Worm (Caenorhabditis elegans) whole organism, L1 larva: ENCODE results near the gene K09H11.4.
A peak's percentile ranks its signal among the peaks of the same experiment; 100 is the strongest.

Experiments
- C16A3.4 ChIP-seq: fragments of 150-350 bp; optimal IDR thresholded peaks from 2 replicates; lab custom pipeline; 2014; ENCODE audit warnings: missing biosample characterization, missing genetic modification characterization
- C34B4.2 ChIP-seq: sonication (generic microtip); optimal IDR thresholded peaks from 2 replicates; lab custom pipeline; 2017; ENCODE audit warnings: mild to moderate bottlenecking, missing genetic modification characterization, missing compliant biosample characterization
- Y116A8C.19 ChIP-seq: sonication (generic microtip); optimal IDR thresholded peaks from 2 replicates; lab custom pipeline; 2016; ENCODE audit warnings: missing compliant biosample characterization, missing genetic modification characterization, borderline replicate concordance
- aly-2 ChIP-seq: fragments of 150-350 bp; optimal IDR thresholded peaks from 2 replicates; lab custom pipeline; 2014; ENCODE audit warnings: missing biosample characterization, missing genetic modification characterization
- ama-1 ChIP-seq: fragments of 150-350 bp; optimal IDR thresholded peaks from 2 replicates; lab custom pipeline; 2014
- blmp-1 ChIP-seq: fragments of 150-350 bp; optimal IDR thresholded peaks from 2 replicates; lab custom pipeline; 2014; ENCODE audit warnings: missing biosample characterization, missing genetic modification characterization
- ceh-8 ChIP-seq: fragments of 200-800 bp; sonication (Bioruptor generic); optimal IDR thresholded peaks from 2 replicates; lab custom pipeline; 2018; ENCODE audit warnings: mild to moderate bottlenecking, missing genetic modification characterization, moderate library complexity, missing compliant biosample characterization
- ceh-88 ChIP-seq: fragments of 200-800 bp; sonication (Bioruptor generic); IDR thresholded peaks from 2 replicates; pipeline ENCODE4 v1.3.6; 2022; ENCODE audit warnings: missing genetic modification characterization, missing compliant biosample characterization
- ceh-90 ChIP-seq: sonication (generic microtip); optimal IDR thresholded peaks from 2 replicates; lab custom pipeline; 2016; ENCODE audit warnings: missing genetic modification characterization, missing compliant biosample characterization
- dsc-1 ChIP-seq: sonication (generic microtip); optimal IDR thresholded peaks from 2 replicates; lab custom pipeline; 2016; ENCODE audit warnings: mild to moderate bottlenecking, missing genetic modification characterization, missing compliant biosample characterization
- efl-3 ChIP-seq: fragments of 200-800 bp; sonication (Bioruptor generic); optimal IDR thresholded peaks from 2 replicates; lab custom pipeline; 2018; ENCODE audit warnings: mild to moderate bottlenecking, missing genetic modification characterization, missing compliant biosample characterization
- elt-2 ChIP-seq: sonication (generic microtip); optimal IDR thresholded peaks from 2 replicates; lab custom pipeline; 2016; ENCODE audit warnings: missing genetic modification characterization, mild to moderate bottlenecking, inconsistent platforms, missing compliant biosample characterization, missing genetic modification reagents
- elt-3 ChIP-seq, 6 experiments: fragments of 150-350 bp in 1 of 6; sonication (generic microtip); optimal IDR thresholded peaks; 2 replicates each; lab custom pipeline; 2017 to 2018; ENCODE audit warnings: missing biosample characterization in 6 of 6, missing genetic modification characterization in 6 of 6, inconsistent platforms in 1 of 6
- fkh-4 ChIP-seq: sonication (generic microtip); optimal IDR thresholded peaks from 2 replicates; lab custom pipeline; 2016; ENCODE audit warnings: missing compliant biosample characterization, missing genetic modification characterization, borderline replicate concordance
- grh-1 ChIP-seq: fragments of 200-800 bp; sonication (Bioruptor generic); IDR thresholded peaks from 2 replicates; pipeline ENCODE4 v1.3.6; 2022; ENCODE audit warnings: missing genetic modification reagents, missing genetic modification characterization, missing compliant biosample characterization
- irx-1 ChIP-seq: sonication (generic microtip); optimal IDR thresholded peaks from 2 replicates; lab custom pipeline; 2016; ENCODE audit warnings: missing genetic modification characterization, missing compliant biosample characterization
- lin-14 ChIP-seq: fragments of 200-800 bp; sonication (Bioruptor generic); optimal IDR thresholded peaks from 2 replicates; lab custom pipeline; 2018; ENCODE audit warnings: mild to moderate bottlenecking, missing genetic modification characterization, moderate library complexity, missing compliant biosample characterization
- lin-35 ChIP-seq, 2 experiments: fragments of 150-350 bp; optimal IDR thresholded peaks; 2 replicates each; lab custom pipeline; 2014; ENCODE audit warnings: missing biosample characterization in 2 of 2, missing genetic modification characterization in 2 of 2, missing genetic modification reagents in 2 of 2
- lir-3 ChIP-seq: sonication (generic microtip); optimal IDR thresholded peaks from 2 replicates; lab custom pipeline; 2016; ENCODE audit warnings: mild to moderate bottlenecking, missing genetic modification characterization, moderate library complexity, missing compliant biosample characterization; ENCODE audit not compliant: poor library complexity
- lsy-2 ChIP-seq, 2 experiments: fragments of 150-350 bp; optimal IDR thresholded peaks; 2 replicates each; lab custom pipeline; 2014; ENCODE audit warnings: missing biosample characterization in 2 of 2, missing genetic modification characterization in 2 of 2
- mdl-1 ChIP-seq, 2 experiments: fragments of 150-350 bp; optimal IDR thresholded peaks; 2 replicates each; lab custom pipeline; 2014 to 2017; ENCODE audit warnings: missing biosample characterization in 2 of 2, missing genetic modification characterization in 2 of 2, inconsistent platforms in 1 of 2
- mef-2 ChIP-seq: fragments of 150-350 bp; optimal IDR thresholded peaks from 2 replicates; lab custom pipeline; 2014; ENCODE audit warnings: missing biosample characterization, missing genetic modification characterization
- mep-1 ChIP-seq: fragments of 150-350 bp; optimal IDR thresholded peaks from 2 replicates; lab custom pipeline; 2014; ENCODE audit warnings: missing biosample characterization, missing genetic modification characterization
- nhr-19 ChIP-seq: fragments of 200-800 bp; sonication (Bioruptor generic); conservative IDR thresholded peaks from 2 replicates; pipeline ENCODE4 v1.3.6; 2022; ENCODE audit warnings: missing genetic modification characterization, missing compliant biosample characterization
- nhr-20 ChIP-seq: sonication (generic microtip); optimal IDR thresholded peaks from 2 replicates; lab custom pipeline; 2016; ENCODE audit warnings: mild to moderate bottlenecking, missing genetic modification characterization, missing compliant biosample characterization
- nhr-71 ChIP-seq: sonication (generic microtip); optimal IDR thresholded peaks from 2 replicates; lab custom pipeline; 2016; ENCODE audit warnings: mild to moderate bottlenecking, missing genetic modification characterization, moderate library complexity, missing compliant biosample characterization
- nhr-84 ChIP-seq: sonication (generic microtip); optimal IDR thresholded peaks from 2 replicates; lab custom pipeline; 2017; ENCODE audit warnings: missing biosample characterization, missing genetic modification characterization
- nhr-85 ChIP-seq: sonication (generic microtip); peaks from one replicate; lab custom pipeline; 2016; ENCODE audit warnings: missing genetic modification characterization, inconsistent platforms, missing compliant biosample characterization
- pax-3 ChIP-seq: fragments of 200-800 bp; sonication (Bioruptor generic); optimal IDR thresholded peaks from 2 replicates; lab custom pipeline; 2018; ENCODE audit warnings: mild to moderate bottlenecking, missing genetic modification characterization, moderate library complexity, missing compliant biosample characterization
- snu-23 ChIP-seq: sonication (generic microtip); optimal IDR thresholded peaks from 2 replicates; lab custom pipeline; 2016; ENCODE audit warnings: missing genetic modification characterization, missing compliant biosample characterization
- sup-37 ChIP-seq: fragments of 200-800 bp; sonication (Bioruptor generic); optimal IDR thresholded peaks from 2 replicates; lab custom pipeline; 2018; ENCODE audit warnings: mild to moderate bottlenecking, missing genetic modification characterization, missing compliant biosample characterization
- tlp-1 ChIP-seq: fragments of 150-350 bp; optimal IDR thresholded peaks from 2 replicates; lab custom pipeline; 2014; ENCODE audit warnings: missing biosample characterization, missing genetic modification characterization
- unc-30 ChIP-seq: sonication (generic microtip); optimal IDR thresholded peaks from 2 replicates; lab custom pipeline; 2017; ENCODE audit warnings: missing biosample characterization, missing genetic modification characterization
- unc-86 ChIP-seq: sonication (generic microtip); optimal IDR thresholded peaks from 2 replicates; lab custom pipeline; 2016; ENCODE audit warnings: missing genetic modification characterization, missing compliant biosample characterization
- zag-1 ChIP-seq: fragments of 150-350 bp; optimal IDR thresholded peaks from 2 replicates; lab custom pipeline; 2014; ENCODE audit warnings: missing biosample characterization, missing genetic modification characterization
- zip-4 ChIP-seq: fragments of 200-800 bp; sonication (Bioruptor generic); optimal IDR thresholded peaks from 2 replicates; lab custom pipeline; 2018; ENCODE audit warnings: mild to moderate bottlenecking, missing genetic modification characterization, moderate library complexity, missing compliant biosample characterization

Gene K09H11.4

ce11 chrV:5701106-5701505 is 25.3 kb downstream of the K09H11.4 start (continued):
- no peak for TF ChIP-seq Y116A8C.19 (tag; lab: Kevin White, UChicago)
- TF ChIP-seq dsc-1 (tag; lab: Kevin White, UChicago): no peak
- no peak for TF ChIP-seq zag-1
- TF ChIP-seq irx-1 (tag; lab: Kevin White, UChicago): no peak
- no peak for TF ChIP-seq unc-86 (tag; lab: Kevin White, UChicago)
- TF ChIP-seq, all 84 proteins: peak for 12

ce11 chrV:5699835-5700441 is 26.4 kb downstream of the K09H11.4 start, which contains the start of gene clec-1:
Gene clec-1, plus strand, starts transcription at chrV:5700154.
- TF ChIP-seq ceh-90: no peak
- no peak for TF ChIP-seq ceh-8 (GFP tag; lab: Kevin White, UChicago)
- TF ChIP-seq nhr-85 (tag; lab: Kevin White, UChicago): peak; percentile 62
- no peak for TF ChIP-seq efl-3 (GFP tag; lab: Kevin White, UChicago)
- no peak for TF ChIP-seq unc-30
- TF ChIP-seq C34B4.2: no peak
- TF ChIP-seq elt-3 (tag; optimal IDR thresholded peaks at IDR 0.05; lab: Kevin White, UChicago): peak in 1 of 6 experiments; percentile 49
- no peak for TF ChIP-seq nhr-84 (tag; lab: Kevin White, UChicago)
- TF ChIP-seq ceh-88 (GFP tag; lab: Robert Waterston, UW): no peak
- peak in 1 of 2 experiments; percentile 14 for TF ChIP-seq mdl-1 (tag; optimal IDR thresholded peaks at IDR 0.05; lab: Kevin White, UChicago)
- peak in 1 of 2 experiments; percentile 11 for TF ChIP-seq lsy-2 (tag; optimal IDR thresholded peaks at IDR 0.05; lab: Kevin White, UChicago)
- TF ChIP-seq snu-23 (GFP tag; lab: Kevin White, UChicago): peak; percentile 1
- TF ChIP-seq ama-1: peak; percentile 75
- TF ChIP-seq dsc-1 (tag; lab: Kevin White, UChicago): no peak
- no peak for TF ChIP-seq elt-2
- peak; percentile 74 for TF ChIP-seq blmp-1
- TF ChIP-seq grh-1 (GFP tag; lab: Robert Waterston, UW): 0 out of 2 replicates have a peak, but pooled peaks have one; percentile 4
- peak; percentile 30 for TF ChIP-seq lin-14 (GFP tag; lab: Kevin White, UChicago)

- TF ChIP-seq fkh-4 (tag; lab: Kevin White, UChicago): no peak
- peak; percentile 21 for TF ChIP-seq snu-23 (GFP tag; lab: Kevin White, UChicago)
- peak; percentile 90 for TF ChIP-seq blmp-1
- TF ChIP-seq mdl-1 (tag; optimal IDR thresholded peaks at IDR 0.05; lab: Kevin White, UChicago): peak in 1 of 2 experiments; percentile 27
- peak in 2 of 6 experiments; percentile 5 to 53 for TF ChIP-seq elt-3 (tag; optimal IDR thresholded peaks at IDR 0.05; lab: Kevin White, UChicago)
- peak; percentile 2 for TF ChIP-seq nhr-71 (tag; lab: Kevin White, UChicago)
- no peak for TF ChIP-seq aly-2 (tag; lab: Kevin White, UChicago)
- TF ChIP-seq nhr-20: peak; percentile 11
- TF ChIP-seq C16A3.4 (tag; lab: Kevin White, UChicago): peak; percentile 12
- TF ChIP-seq Y116A8C.19 (tag; lab: Kevin White, UChicago): no peak
- TF ChIP-seq lin-14 (GFP tag; lab: Kevin White, UChicago): peak; percentile 66
- no peak for TF ChIP-seq nhr-19 (GFP tag; lab: Robert Waterston, UW)
- peak; percentile 4 for TF ChIP-seq mep-1 (tag; lab: Kevin White, UChicago)
- TF ChIP-seq nhr-85 (tag; lab: Kevin White, UChicago): peak; percentile 64
- TF ChIP-seq, all 84 proteins: peak for 10
Observed at ce11 chrV:5697581-5697980, 28.8 kb downstream of the K09H11.4 start.

DNA sequence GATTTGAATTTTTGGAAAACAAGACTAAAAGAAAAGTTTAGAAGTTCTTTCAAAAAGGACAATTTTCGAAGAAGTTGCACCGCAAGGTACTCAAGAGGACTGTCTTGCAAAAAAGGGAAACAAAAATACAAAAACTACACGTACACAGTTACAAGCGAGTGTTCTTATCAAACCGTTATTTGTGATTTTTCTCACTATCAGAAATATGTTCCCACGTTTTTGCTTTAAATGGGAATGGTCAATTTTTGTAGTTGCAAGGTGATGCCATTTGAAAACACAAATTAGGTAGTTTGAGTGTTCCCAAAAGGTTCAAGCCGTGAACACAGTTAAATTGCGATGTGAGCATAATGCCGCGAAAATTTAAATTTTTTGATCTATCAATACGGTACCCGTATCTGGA is 30.2 kb downstream of the K09H11.4 start:
- TF ChIP-seq lir-3 (no peak), pax-3 (no peak), lin-35 (GFP tag; optimal IDR thresholded peaks at IDR 0.05; lab: Kevin White, UChicago) (no peak), tlp-1 (tag; lab: Kevin White, UChicago) (no peak), ama-1 (no peak), mef-2 (tag; lab: Kevin White, UChicago) (no peak), zip-4 (GFP tag; lab: Kevin White, UChicago) (no peak), nhr-84 (tag; lab: Kevin White, UChicago) (no peak), ceh-88 (GFP tag; lab: Robert Waterston, UW) (no peak), C34B4.2 (no peak), sup-37 (GFP tag; lab: Kevin White, UChicago) (no peak)
- TF ChIP-seq, all 84 proteins: peak for 0
